Fruit fly (Drosophila melanogaster) whole organism, adult: ENCODE results near the gene CG1582.

ENCODE experiments used
- CG11617 ChIP-seq: fragments of 200-800 bp; sonication (Bioruptor generic); optimal IDR thresholded peaks from 2 replicates; lab custom pipeline; 2017; ENCODE audit warnings: mild to moderate bottlenecking, missing biosample characterization, missing genetic modification reagents, missing genetic modification characterization
- CG12768 ChIP-seq: fragments of 200-800 bp; sonication (Bioruptor generic); optimal IDR thresholded peaks from 2 replicates; lab custom pipeline; 2017; ENCODE audit warnings: missing biosample characterization, missing genetic modification characterization, mild to moderate bottlenecking, moderate library complexity, missing genetic modification reagents
- CG14711 ChIP-seq: fragments of 200-800 bp; sonication (Bioruptor generic); optimal IDR thresholded peaks from 2 replicates; lab custom pipeline; 2018; ENCODE audit warnings: missing biosample characterization, mild to moderate bottlenecking, missing genetic modification characterization, moderate library complexity
- CG1620 ChIP-seq: fragments of 200-800 bp; sonication (Bioruptor generic); optimal IDR thresholded peaks from 2 replicates; lab custom pipeline; 2016; ENCODE audit warnings: missing biosample characterization, missing genetic modification characterization
- CG33017 ChIP-seq: fragments of 200-800 bp; sonication (Bioruptor generic); optimal IDR thresholded peaks from 2 replicates; lab custom pipeline; 2018; ENCODE audit warnings: missing biosample characterization, mild to moderate bottlenecking, missing genetic modification characterization, moderate library complexity
- CG5204 ChIP-seq: fragments of 200-800 bp; sonication (Bioruptor generic); optimal IDR thresholded peaks from 2 replicates; lab custom pipeline; 2016; ENCODE audit warnings: missing biosample characterization, missing genetic modification characterization
- CG7045 ChIP-seq: fragments of 200-800 bp; sonication (Bioruptor generic); optimal IDR thresholded peaks from 2 replicates; lab custom pipeline; 2017; ENCODE audit warnings: missing biosample characterization, mild to moderate bottlenecking, missing genetic modification characterization
- CG7101 ChIP-seq: fragments of 200-800 bp; sonication (Bioruptor generic); optimal IDR thresholded peaks from 2 replicates; lab custom pipeline; 2018; ENCODE audit warnings: missing biosample characterization, mild to moderate bottlenecking, missing genetic modification characterization, moderate library complexity
- Clk ChIP-seq: fragments of 200-800 bp; sonication (Bioruptor generic); optimal IDR thresholded peaks from 2 replicates; lab custom pipeline; 2017; ENCODE audit warnings: missing biosample characterization, missing genetic modification characterization
- Crg-1 ChIP-seq: fragments of 200-800 bp; sonication (Bioruptor generic); optimal IDR thresholded peaks from 2 replicates; lab custom pipeline; 2016; ENCODE audit warnings: missing biosample characterization, missing genetic modification characterization
- Hr96 ChIP-seq: fragments of 200-800 bp; sonication (Bioruptor generic); optimal IDR thresholded peaks from 2 replicates; lab custom pipeline; 2016; ENCODE audit warnings: missing biosample characterization, missing genetic modification characterization
- Mnt ChIP-seq: fragments of 200-800 bp; sonication (Bioruptor generic); optimal IDR thresholded peaks from 2 replicates; lab custom pipeline; 2016; ENCODE audit warnings: missing biosample characterization, mild to moderate bottlenecking, missing genetic modification characterization
- bab1 ChIP-seq: fragments of 200-800 bp; sonication (Bioruptor generic); optimal IDR thresholded peaks from 3 replicates; lab custom pipeline; 2019; ENCODE audit warnings: missing biosample characterization, mild to moderate bottlenecking, missing genetic modification characterization, moderate library complexity
- cic ChIP-seq: fragments of 200-800 bp; sonication (Bioruptor generic); optimal IDR thresholded peaks from 2 replicates; lab custom pipeline; 2017; ENCODE audit warnings: missing biosample characterization, mild to moderate bottlenecking, missing genetic modification characterization, moderate library complexity
- cnc ChIP-seq, 2 experiments: fragments of >200 bp; optimal IDR thresholded peaks; 2 replicates each; lab custom pipeline; 2017
- kay ChIP-seq: fragments of 200-800 bp; sonication (Bioruptor generic); peaks from one replicate; lab custom pipeline; 2016; ENCODE audit warnings: missing biosample characterization, missing genetic modification characterization, borderline replicate concordance
- ovo ChIP-seq: fragments of 200-800 bp; sonication (Bioruptor generic); optimal IDR thresholded peaks from 2 replicates; lab custom pipeline; 2016; ENCODE audit warnings: missing biosample characterization, missing genetic modification characterization
- pad ChIP-seq: fragments of 200-800 bp; sonication (Bioruptor generic); optimal IDR thresholded peaks from 3 replicates; lab custom pipeline; 2017; ENCODE audit warnings: missing biosample characterization, missing genetic modification characterization, mild to moderate bottlenecking, moderate library complexity, missing genetic modification reagents
- tj ChIP-seq: fragments of 200-800 bp; sonication (Bioruptor generic); optimal IDR thresholded peaks from 3 replicates; lab custom pipeline; 2017; ENCODE audit warnings: missing biosample characterization, mild to moderate bottlenecking, missing genetic modification characterization, moderate library complexity
- toe ChIP-seq: fragments of 200-800 bp; sonication (Bioruptor generic); optimal IDR thresholded peaks from 2 replicates; lab custom pipeline; 2016; ENCODE audit warnings: missing biosample characterization, missing genetic modification characterization

The CG1582 gene

DNA sequence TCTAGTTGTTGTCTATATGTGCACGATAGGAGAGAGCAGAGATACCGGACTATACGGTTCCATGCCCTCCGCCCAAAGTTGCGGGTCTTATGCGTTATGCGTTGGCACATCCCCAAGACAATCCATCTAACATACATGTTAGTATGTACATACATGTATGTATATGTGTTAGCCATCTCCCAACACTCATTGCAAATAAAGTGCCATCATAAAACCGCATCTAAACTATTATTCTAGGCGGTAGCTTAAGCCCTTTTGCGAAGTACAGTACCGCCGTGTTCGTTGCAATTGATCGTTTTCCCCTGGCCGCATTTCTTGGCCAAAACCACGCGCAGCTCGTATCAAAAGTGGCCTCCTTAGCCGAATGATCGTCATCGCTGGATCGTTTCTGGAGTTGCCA, 12.7 kb downstream of the CG1582 start:
- TF ChIP-seq CG1620 (GFP tag; lab: Kevin White, UChicago) (no peak), cnc (optimal IDR thresholded peaks at IDR 0.05; lab: Kevin White, UChicago) (no peak), CG12768 (no peak), Hr96 (GFP tag; lab: Kevin White, UChicago) (peak; percentile 68), ovo (GFP tag; lab: Kevin White, UChicago) (no peak), pad (GFP tag; lab: Kevin White, UChicago) (peak; percentile 21), toe (GFP tag; lab: Kevin White, UChicago) (no peak), CG33017 (no peak), CG11617 (GFP tag; lab: Kevin White, UChicago) (peak; percentile 43), CG5204 (GFP tag; lab: Kevin White, UChicago) (no peak), cic (no peak), CG7101 (tag; lab: Kevin White, UChicago) (peak; percentile 42), Clk (no peak), Mnt (GFP tag; lab: Kevin White, UChicago) (peak; percentile 3), tj (GFP tag; lab: Kevin White, UChicago) (no peak), Crg-1 (GFP tag; lab: Kevin White, UChicago) (no peak), CG14711 (tag; lab: Kevin White, UChicago) (peak; percentile 30), bab1 (GFP tag; lab: Kevin White, UChicago) (no peak), CG7045 (GFP tag; lab: Kevin White, UChicago) (no peak), kay (no peak)

- TF ChIP-seq Crg-1 (GFP tag; lab: Kevin White, UChicago), result no peak
- peak; percentile 29 for TF ChIP-seq tj (GFP tag; lab: Kevin White, UChicago)
These were observed 15.4 kb downstream of the CG1582 start for dm6 chrX:10883740-10884139.

- peak; percentile 16 for TF ChIP-seq CG14711 (tag; lab: Kevin White, UChicago)
- no peak for TF ChIP-seq Clk
These were observed 16.3 kb downstream of the CG1582 start for dm6 chrX:10882786-10883185.

dm6 chrX:10877087-10877935, 21.8 kb downstream of the CG1582 start, which contains the start of gene CG1637:
Gene CG1637 (minus strand): TSS chrX:10877893.
- TF ChIP-seq CG12768 (no peak), cic (peak; percentile 1), CG5204 (GFP tag; lab: Kevin White, UChicago) (no peak), CG33017 (peak; percentile 38), Mnt (GFP tag; lab: Kevin White, UChicago) (peak; percentile 0), Hr96 (GFP tag; lab: Kevin White, UChicago) (peak; percentile 6), tj (GFP tag; lab: Kevin White, UChicago) (peak; percentile 99), CG11617 (GFP tag; lab: Kevin White, UChicago) (peak; percentile 36), CG14711 (tag; lab: Kevin White, UChicago) (peak; percentile 34), CG7045 (GFP tag; lab: Kevin White, UChicago) (peak; percentile 14), Clk (no peak), kay (no peak), cnc (optimal IDR thresholded peaks at IDR 0.05; lab: Kevin White, UChicago) (no peak), CG7101 (tag; lab: Kevin White, UChicago) (peak; percentile 39), pad (GFP tag; lab: Kevin White, UChicago) (no peak), bab1 (GFP tag; lab: Kevin White, UChicago) (peak; percentile 82), ovo (GFP tag; lab: Kevin White, UChicago) (peak; percentile 71)

DNA sequence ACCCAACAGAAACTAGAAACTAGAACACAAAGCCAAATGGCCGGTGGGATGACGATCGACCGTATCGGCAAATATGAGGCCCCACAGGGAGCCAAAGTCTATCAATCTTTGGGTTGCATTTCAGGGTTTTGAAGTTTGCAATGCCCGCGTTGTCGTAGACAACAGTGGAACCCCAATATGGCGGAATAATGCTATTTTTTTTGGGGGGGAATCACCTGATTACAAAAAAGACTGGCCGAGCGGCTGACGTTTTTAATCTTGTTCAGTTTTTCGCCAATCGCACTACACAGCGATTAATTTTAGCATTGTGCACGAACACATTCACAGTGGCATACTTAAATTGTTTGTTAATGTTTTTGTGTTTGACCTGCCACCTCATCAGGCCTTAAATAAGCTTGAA, 22.7 kb downstream of the CG1582 start:
- TF ChIP-seq bab1 (GFP tag; lab: Kevin White, UChicago) (no peak), CG12768 (no peak), kay (no peak), pad (GFP tag; lab: Kevin White, UChicago) (no peak), Clk (no peak), CG14711 (tag; lab: Kevin White, UChicago) (no peak), Crg-1 (GFP tag; lab: Kevin White, UChicago) (no peak), ovo (GFP tag; lab: Kevin White, UChicago) (no peak), CG1620 (GFP tag; lab: Kevin White, UChicago) (no peak), CG5204 (GFP tag; lab: Kevin White, UChicago) (no peak), CG11617 (GFP tag; lab: Kevin White, UChicago) (no peak), CG7045 (GFP tag; lab: Kevin White, UChicago) (no peak), Mnt (GFP tag; lab: Kevin White, UChicago) (no peak), CG33017 (no peak), CG7101 (tag; lab: Kevin White, UChicago) (no peak), tj (GFP tag; lab: Kevin White, UChicago) (no peak)

- TF ChIP-seq Hr96 (GFP tag; lab: Kevin White, UChicago) (no peak), CG1620 (GFP tag; lab: Kevin White, UChicago) (no peak), tj (GFP tag; lab: Kevin White, UChicago) (no peak), ovo (GFP tag; lab: Kevin White, UChicago) (no peak), kay (no peak), Clk (no peak), CG12768 (no peak), toe (GFP tag; lab: Kevin White, UChicago) (no peak), pad (GFP tag; lab: Kevin White, UChicago) (no peak), CG7101 (tag; lab: Kevin White, UChicago) (no peak), CG7045 (GFP tag; lab: Kevin White, UChicago) (no peak)
These were observed 30.1 kb downstream of the CG1582 start, which contains the start of gene CG2157 for dm6 chrX:10869045-10869444. Gene CG2157 (plus strand): TSS chrX:10869284.
